Fruit fly (Drosophila melanogaster): ENCODE data around the gene pelo.

dm6 chr2L:9679789-9680188, 20.8 kb upstream of the pelo start:
- no peak for TF ChIP-seq CG15269 (tag; optimal IDR thresholded peaks at IDR 0.05)
- TF ChIP-seq scrt (GFP tag; optimal IDR thresholded peaks at IDR 0.05), result no peak
- TF ChIP-seq CG16779 (GFP tag; IDR thresholded peaks at IDR 0.05), result no peak
- TF ChIP-seq CG6683 (GFP tag; optimal IDR thresholded peaks at IDR 0.05), result no peak
- no peak for TF ChIP-seq CG2875 (GFP tag; optimal IDR thresholded peaks at IDR 0.05)
- no peak for TF ChIP-seq Dip2 (GFP tag; IDR thresholded peaks at IDR 0.05)
- no peak for TF ChIP-seq Mes4 (GFP tag; optimal IDR thresholded peaks at IDR 0.05)
- no peak for TF ChIP-seq CG30403 (GFP tag; optimal IDR thresholded peaks at IDR 0.05)
- TF ChIP-seq h (optimal IDR thresholded peaks at IDR 0.05), result no peak
- TF ChIP-seq CG17361 (GFP tag; IDR thresholded peaks at IDR 0.05), result no peak
- no peak for TF ChIP-seq z (GFP tag; IDR thresholded peaks at IDR 0.05)
